Worm (Caenorhabditis elegans): Measurements from ENCODE around the gene BE0003N10.1.

- TF ChIP-seq vab-15 (tag; optimal IDR thresholded peaks at IDR 0.05) (no peak), nhr-90 (tag; optimal IDR thresholded peaks at IDR 0.05; ENCODE audit: poor library complexity) (no peak), mep-1 (tag; optimal IDR thresholded peaks at IDR 0.05) (no peak), ces-1 (GFP tag; optimal IDR thresholded peaks at IDR 0.05) (no peak), efl-1 (optimal IDR thresholded peaks at IDR 0.05) (no peak), efl-1 (GFP tag; optimal IDR thresholded peaks at IDR 0.05 in 1 of 2) (no peak)
Observed at ce11 chrIII:998855-999254, 38.4 kb upstream of the BE0003N10.1 start.

Measured in whole organism, L1 larva.